Fruit fly (Drosophila melanogaster) Kc167 (cell line): ENCODE measurements around the gene CG13676.

Experiments used
- Myc ChIP-seq: fragments of >200 bp; optimal IDR thresholded peaks from 2 replicates; lab custom pipeline; 2017; ENCODE audit warnings: missing external identifiers
- Sin3A ChIP-seq: fragments of >200 bp; optimal IDR thresholded peaks from 2 replicates; lab custom pipeline; 2018; ENCODE audit warnings: missing external identifiers
- h ChIP-seq: fragments of >200 bp; optimal IDR thresholded peaks from 3 replicates; lab custom pipeline; 2018; ENCODE audit warnings: missing external identifiers
- insv ChIP-seq: fragments of >200 bp; optimal IDR thresholded peaks from 3 replicates; lab custom pipeline; 2018; ENCODE audit warnings: missing external identifiers
- psq ChIP-seq: fragments of >200 bp; optimal IDR thresholded peaks from 2 replicates; lab custom pipeline; 2017; ENCODE audit warnings: missing external identifiers
- ttk ChIP-seq: sonication (Bioruptor generic); optimal IDR thresholded peaks from 2 replicates; lab custom pipeline; 2017; ENCODE audit warnings: missing external identifiers

Gene CG13676

DNA sequence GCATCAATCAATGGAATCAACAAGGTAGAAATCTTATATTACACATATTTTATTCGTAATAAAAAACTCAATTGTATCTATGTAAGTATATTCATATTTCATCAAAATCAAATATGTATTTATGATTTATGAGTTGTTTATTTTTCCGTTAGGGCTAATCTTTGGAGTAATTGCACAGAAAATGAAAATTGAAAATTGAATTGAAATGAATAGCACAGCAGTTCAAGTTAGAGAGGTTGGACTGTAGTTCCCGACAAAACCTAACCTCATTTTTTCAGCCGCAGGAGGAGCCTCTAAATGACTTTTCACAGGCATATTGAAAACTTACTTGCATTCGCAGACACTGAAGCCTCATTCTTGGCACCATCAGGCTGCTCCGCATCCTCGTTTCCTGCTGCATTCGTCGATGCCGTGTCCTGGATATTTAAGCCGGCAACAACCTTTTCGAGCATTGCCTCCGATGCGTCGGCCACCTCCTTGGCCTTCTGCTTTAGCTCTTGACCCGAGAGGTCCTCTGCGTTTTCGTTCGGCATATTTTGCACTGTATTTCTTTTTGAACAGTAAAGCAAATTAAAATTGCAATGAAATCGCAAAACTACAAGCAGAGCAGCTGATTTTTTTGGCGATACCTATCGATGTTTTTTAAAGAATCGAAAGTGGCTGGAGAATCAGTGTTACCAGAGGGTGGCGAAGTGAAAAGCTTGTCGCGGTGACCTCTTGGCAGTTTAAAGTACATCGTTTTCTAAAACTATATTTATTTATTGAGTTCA, 26.4 kb upstream of the CG13676 start, which contains the start of gene Nmt:
Gene Nmt, minus strand, starts transcription at position 635 of the 770 bp plus-strand sequence.
- no peak for TF ChIP-seq ttk (lab: Kevin White, UChicago)
- TF ChIP-seq insv (lab: Kevin White, UChicago) = no peak
- no peak for TF ChIP-seq psq
- no peak for TF ChIP-seq h
- no peak for TF ChIP-seq Sin3A (lab: Kevin White, UChicago)
- no peak for TF ChIP-seq Myc (lab: Kevin White, UChicago)

DNA sequence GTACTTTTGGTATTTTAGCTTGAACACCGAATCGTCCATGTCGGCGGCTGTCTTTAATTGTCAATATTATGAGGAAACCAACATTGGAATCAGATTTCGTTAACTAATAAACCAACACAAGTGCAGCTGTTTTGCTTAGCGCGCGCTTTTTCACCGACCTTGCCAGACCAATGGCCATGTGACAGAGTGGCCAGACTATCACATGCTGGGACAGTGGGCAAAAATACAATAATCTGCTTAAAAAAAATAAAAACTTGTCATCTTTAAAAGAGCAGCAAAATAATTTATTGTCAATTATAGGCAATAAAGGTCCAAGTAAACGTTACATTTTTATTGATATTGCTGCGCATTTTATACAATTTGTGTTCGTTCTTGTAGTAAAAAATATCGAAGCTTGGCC, 24.2 kb upstream of the CG13676 start, which contains the start of gene RecQ4:
Gene RecQ4, minus strand, starts transcription at position 161 of the 400 bp plus-strand sequence.
- no peak for TF ChIP-seq insv (lab: Kevin White, UChicago)
- no peak for TF ChIP-seq Myc (lab: Kevin White, UChicago)
- TF ChIP-seq h = no peak
- no peak for TF ChIP-seq Sin3A (lab: Kevin White, UChicago)
- no peak for TF ChIP-seq psq
- no peak for TF ChIP-seq ttk (lab: Kevin White, UChicago)

DNA sequence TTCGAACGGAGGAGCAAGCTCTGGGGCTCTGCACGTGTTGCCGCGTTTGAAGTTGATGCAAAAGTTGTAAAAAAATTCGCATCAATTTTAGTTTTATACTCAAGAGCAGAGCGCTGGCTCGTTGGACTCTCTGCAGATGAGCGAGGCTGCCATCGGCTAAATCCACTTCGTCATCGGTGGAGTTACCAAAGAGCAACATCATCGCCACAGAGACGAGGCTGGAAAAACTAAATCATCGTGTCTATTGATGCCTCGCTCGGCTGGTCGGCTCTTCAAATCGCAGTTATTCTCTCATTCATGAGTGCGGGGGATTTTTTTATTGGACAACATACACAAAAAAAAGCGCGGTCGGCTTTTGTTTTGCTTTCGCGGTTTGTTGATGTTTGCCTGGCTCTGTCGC, 13.8 kb upstream of the CG13676 start, which contains the start of gene CG13675:
Gene CG13675, minus strand, starts transcription at position 83 of the 400 bp plus-strand sequence.
- no peak for TF ChIP-seq Myc (lab: Kevin White, UChicago)
- TF ChIP-seq ttk (lab: Kevin White, UChicago) = no peak
- no peak for TF ChIP-seq Sin3A (lab: Kevin White, UChicago)
- no peak for TF ChIP-seq psq
- TF ChIP-seq insv (lab: Kevin White, UChicago) = no peak
- TF ChIP-seq h = no peak

DNA sequence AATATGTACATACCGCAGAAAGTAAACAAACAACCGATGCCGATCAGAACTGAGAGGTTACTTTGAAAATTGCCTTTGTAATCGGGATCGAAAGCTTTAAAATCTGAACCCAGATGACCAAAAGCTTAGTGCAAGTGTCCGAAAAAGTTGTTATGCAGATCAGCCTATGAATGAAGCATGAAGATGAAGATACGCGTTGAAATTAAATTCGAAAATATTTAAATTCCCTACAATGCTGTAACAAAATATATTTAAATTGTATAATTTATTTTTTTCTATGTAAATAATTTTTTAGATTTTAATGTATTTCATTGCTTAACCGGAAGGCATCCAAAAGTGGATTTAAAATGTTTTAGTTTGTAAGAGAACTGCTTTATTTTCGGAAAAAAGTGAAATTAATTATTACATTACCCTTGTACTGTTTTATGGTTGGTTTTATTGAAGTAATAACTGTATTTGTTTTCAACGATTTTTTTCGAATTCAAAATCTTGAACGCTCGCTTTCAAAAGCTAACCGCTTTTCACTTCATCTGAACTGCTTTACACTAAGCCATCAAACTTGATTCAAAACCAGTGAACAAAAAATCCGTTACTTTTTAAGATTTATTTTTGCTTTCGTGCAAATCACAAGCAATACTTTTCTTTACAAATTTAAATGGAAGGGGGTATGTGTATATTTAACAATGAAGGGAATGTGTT, 8.3 kb upstream of the CG13676 start, which contains the start of gene CG43886:
Gene CG43886, minus strand, starts transcription at position 51 of the 699 bp plus-strand sequence.
- TF ChIP-seq Myc (lab: Kevin White, UChicago) = no peak

DNA sequence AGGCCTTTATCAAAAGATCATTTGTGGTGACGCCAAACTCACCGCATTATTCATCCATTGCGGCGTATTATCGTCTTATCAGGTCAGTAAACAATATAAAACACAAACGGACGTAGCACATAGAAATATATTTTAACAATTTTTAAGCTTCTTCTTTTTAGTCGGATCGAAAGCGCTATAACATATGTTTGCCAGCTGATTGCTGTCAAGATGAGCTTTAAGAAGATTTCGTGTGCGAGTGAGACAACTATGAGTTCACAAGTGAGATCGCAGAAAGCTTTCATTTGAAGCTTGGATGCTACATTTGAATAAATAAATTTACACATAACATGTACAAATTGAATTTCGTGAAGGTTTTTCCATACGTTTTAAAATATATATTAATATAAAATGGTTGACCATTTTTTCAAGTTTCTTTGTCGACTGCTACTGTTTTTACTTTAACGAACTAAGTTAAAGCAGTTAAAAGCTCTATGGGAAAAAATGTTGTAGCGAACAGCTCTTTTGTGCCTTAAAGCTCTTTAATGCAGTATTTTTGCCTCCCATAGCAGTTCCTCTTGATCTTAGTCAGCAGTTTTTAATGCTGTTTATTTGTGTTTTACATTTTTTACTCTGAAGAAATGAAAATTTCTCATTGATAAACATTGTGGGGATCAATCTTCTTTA, 7.2 kb upstream of the CG13676 start, which contains the start of gene CG42445:
Gene CG42445, minus strand, starts transcription at position 186 of the 666 bp plus-strand sequence.
- TF ChIP-seq Sin3A (lab: Kevin White, UChicago) (no peak), psq (no peak), ttk (lab: Kevin White, UChicago) (no peak), insv (lab: Kevin White, UChicago) (no peak), h (no peak), Myc (lab: Kevin White, UChicago) (no peak)

DNA sequence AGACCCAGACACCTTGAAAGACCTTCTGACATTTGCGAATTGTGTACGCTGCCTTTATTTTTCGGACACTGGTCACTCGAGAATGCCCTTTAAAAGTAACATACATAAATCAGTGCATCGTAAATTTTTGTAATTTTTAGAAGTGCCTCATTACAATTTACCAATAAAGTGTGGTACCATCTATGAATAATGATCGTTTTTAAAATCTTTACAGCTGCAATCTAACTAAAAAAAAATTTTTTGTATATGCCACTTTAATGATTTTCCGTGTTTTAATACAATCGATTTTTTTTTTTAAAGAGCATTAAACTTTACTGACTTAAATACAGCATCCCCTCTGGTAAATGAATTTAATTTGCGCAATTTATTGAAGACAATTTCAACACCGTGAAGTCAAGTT, 5.5 kb upstream of the CG13676 start:
- no peak for TF ChIP-seq Sin3A (lab: Kevin White, UChicago)

DNA sequence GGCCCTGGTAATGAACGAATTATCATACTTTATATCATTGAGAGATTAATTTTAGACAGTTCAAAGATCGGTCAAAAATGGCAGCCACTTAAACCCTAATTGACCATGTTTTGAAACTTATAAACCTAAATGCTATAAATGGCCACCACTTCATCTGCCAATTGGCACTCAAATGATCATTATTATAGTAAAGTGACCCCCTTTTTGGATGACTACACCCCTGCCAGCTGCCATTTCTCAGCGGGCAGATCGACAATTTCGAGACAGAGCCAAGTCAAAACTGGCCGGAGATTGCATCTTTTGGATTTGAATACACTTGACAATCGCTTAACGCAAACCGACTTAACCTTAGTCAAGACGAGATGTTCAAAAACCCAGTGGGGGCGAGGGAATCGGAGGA, 4.6 kb upstream of the CG13676 start:
- no peak for TF ChIP-seq psq
- no peak for TF ChIP-seq ttk (lab: Kevin White, UChicago)
- TF ChIP-seq h = no peak
- no peak for TF ChIP-seq Myc (lab: Kevin White, UChicago)
- no peak for TF ChIP-seq insv (lab: Kevin White, UChicago)
- no peak for TF ChIP-seq Sin3A (lab: Kevin White, UChicago)

DNA sequence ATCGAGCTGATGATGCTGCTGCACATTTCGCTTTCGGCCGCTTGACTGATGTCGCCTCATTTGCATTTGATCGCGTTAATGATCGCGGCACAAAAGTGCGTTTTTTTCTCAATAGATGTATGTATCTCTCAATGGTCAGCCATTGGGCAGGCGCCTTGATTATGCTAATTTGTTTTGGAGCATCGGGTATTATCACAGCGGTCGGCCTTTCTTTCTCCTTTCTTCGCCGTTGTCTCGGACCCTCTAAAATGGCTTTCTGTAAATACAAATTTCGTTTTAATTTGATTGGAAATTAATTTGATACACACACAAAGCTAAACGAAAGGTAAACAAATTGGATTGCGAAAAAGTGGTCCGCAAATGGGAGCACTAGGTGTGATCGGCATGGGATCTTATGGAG, 3.7 kb upstream of the CG13676 start:
- TF ChIP-seq insv (lab: Kevin White, UChicago) = no peak
- no peak for TF ChIP-seq psq
- TF ChIP-seq ttk (lab: Kevin White, UChicago) = no peak
- no peak for TF ChIP-seq Myc (lab: Kevin White, UChicago)
- no peak for TF ChIP-seq Sin3A (lab: Kevin White, UChicago)
- no peak for TF ChIP-seq h

DNA sequence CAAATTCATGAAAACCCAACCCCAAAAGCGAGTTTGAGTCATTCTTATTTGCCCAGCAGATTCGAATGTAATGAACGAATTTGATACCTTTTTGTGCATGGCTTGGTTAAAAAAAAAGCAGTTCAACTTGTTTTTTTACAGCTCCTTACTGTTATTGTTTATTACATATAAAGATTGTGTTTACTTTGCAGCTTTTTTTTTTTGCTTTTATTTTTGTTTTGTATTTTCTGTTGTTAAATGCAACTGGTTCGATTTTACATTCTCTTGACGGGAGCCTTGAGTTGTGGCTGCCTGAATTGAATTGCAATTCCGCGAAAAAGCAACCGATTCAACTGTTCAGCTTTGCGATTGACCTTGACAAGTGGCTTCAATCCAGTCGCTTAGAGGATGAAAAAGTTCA, 2.9 kb upstream of the CG13676 start:
- TF ChIP-seq insv (lab: Kevin White, UChicago) = no peak

DNA sequence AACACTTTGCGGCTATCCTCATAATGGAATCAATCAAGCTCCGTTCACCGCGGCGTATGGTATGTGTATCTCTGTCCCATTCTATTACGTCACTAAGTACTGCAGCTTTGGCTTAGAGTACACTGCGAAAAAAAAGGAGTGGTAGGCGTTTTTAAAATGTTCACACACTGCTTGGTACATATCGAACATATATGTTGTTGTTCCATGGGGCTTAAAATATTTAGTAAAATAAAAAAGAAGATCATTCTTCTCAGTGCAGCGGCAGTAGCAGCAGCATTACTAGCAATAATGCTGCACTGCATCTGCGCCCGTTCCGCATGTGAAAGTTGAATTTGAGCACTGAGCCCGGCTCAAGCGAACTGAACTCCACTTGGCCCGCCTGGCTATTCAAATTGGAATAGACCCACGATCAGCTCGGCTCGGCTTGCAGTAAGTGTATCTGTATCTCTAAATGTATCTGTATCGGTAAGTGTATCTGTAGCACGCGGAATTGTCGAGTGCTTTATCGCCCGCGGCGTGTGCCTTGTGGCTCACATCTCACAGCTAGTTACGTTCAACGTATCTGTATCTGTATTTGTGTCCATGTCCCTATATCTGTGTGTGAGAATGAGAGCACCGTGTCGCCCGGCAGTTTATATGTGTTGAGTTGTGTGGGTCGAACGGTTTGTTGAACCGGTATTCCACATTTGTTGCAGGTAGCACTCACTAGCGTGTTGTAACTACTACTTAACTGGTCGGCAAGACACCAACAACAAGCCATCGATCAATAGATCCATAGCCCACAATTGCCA, 1.8 kb upstream of the CG13676 start:
- TF ChIP-seq Myc (lab: Kevin White, UChicago) = no peak
- TF ChIP-seq h = no peak
- TF ChIP-seq psq = no peak
- no peak for TF ChIP-seq insv (lab: Kevin White, UChicago)

DNA sequence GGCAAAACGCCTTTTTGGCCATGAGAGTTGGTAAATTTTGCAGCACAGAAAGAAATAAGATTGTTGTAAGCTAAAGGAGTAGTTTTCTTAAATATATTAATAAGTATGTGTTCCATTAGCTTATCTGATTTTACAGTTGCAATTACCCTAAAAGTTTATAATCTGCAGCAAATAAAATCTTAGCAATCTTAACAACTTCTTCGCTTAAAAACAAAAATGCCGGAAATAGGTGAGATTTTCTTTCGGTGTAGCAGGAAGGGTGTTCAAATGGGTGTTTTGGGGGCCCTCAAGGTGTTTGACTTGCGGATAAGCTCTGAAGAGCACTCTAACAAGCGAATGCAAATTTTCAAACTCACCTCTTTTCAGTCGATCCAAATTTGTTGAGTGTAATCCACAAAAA, 801 bp downstream of the CG13676 start:
- TF ChIP-seq Sin3A (lab: Kevin White, UChicago) = no peak
- no peak for TF ChIP-seq Myc (lab: Kevin White, UChicago)
- no peak for TF ChIP-seq h

DNA sequence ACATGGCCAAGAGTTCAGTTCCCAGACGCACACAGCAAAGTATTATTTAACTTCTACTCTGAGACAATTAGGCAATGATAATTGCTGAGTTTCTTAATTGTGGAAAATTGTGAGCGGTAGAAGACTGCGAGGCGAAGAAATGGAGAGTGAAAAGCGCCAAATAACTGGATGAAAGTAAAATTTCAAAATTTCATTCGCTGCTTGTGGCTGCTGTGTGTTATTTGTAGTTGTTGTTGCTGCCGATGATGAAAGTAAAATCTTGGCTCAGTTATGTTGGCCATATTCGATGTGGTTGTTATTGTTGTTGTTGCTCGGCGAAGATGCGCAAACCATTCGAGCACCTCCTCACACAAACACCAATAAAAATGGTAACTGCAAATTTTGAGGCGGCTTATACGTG, 1.3 kb downstream of the CG13676 start:
- no peak for TF ChIP-seq insv (lab: Kevin White, UChicago)
- no peak for TF ChIP-seq ttk (lab: Kevin White, UChicago)
- no peak for TF ChIP-seq Myc (lab: Kevin White, UChicago)
- TF ChIP-seq Sin3A (lab: Kevin White, UChicago) = no peak
- TF ChIP-seq psq = no peak
- no peak for TF ChIP-seq h
